Worm (Caenorhabditis elegans): ENCODE data around the gene dnj-8.

The dnj-8 gene

ce11 chrII:6630811-6631210 lies 32.9 kb upstream of the dnj-8 start, which contains the start of gene T19D12.4:
Gene T19D12.4, plus strand, starts transcription at chrII:6631105.
- TF ChIP-seq ceh-28 (tag; optimal IDR thresholded peaks at IDR 0.05) (no peak), mxl-2 (GFP tag; conservative IDR thresholded peaks at IDR 0.05) (no peak), nhr-6 (tag; optimal IDR thresholded peaks at IDR 0.05) (peak; percentile 27), pqm-1 (tag; optimal IDR thresholded peaks at IDR 0.05) (peak; percentile 60), hlh-11 (tag; optimal IDR thresholded peaks at IDR 0.05) (no peak), dmd-9 (GFP tag; IDR thresholded peaks at IDR 0.05) (no peak), nhr-10 (tag; optimal IDR thresholded peaks at IDR 0.05) (no peak), hlh-30 (tag; optimal IDR thresholded peaks at IDR 0.05; ENCODE audit: insufficient read depth) (no peak), Y5F2A.4 (GFP tag; optimal IDR thresholded peaks at IDR 0.05) (no peak), aly-2 (tag; optimal IDR thresholded peaks at IDR 0.05) (no peak), F26F4.8 (GFP tag; conservative IDR thresholded peaks at IDR 0.05) (no peak), dmd-6 (GFP tag; IDR thresholded peaks at IDR 0.05) (0 out of 2 replicates have a peak, but pooled peaks have one; percentile 10), mdl-1 (tag; optimal IDR thresholded peaks at IDR 0.05) (no peak), R02D3.7 (tag; optimal IDR thresholded peaks at IDR 0.05) (no peak), dmd-8 (GFP tag; IDR thresholded peaks at IDR 0.05) (no peak), dve-1 (tag; optimal IDR thresholded peaks at IDR 0.05; ENCODE audit: insufficient read depth) (no peak), ZK337.2 (GFP tag; IDR thresholded peaks at IDR 0.05) (no peak), nhr-48 (tag; optimal IDR thresholded peaks at IDR 0.05) (no peak), fkh-10 (GFP tag; optimal IDR thresholded peaks at IDR 0.05) (no peak), Y48G9A.11 (GFP tag; IDR thresholded peaks at IDR 0.05) (no peak), spr-1 (tag; optimal IDR thresholded peaks at IDR 0.05) (no peak), duxl-1 (tag; optimal IDR thresholded peaks at IDR 0.05; ENCODE audit: poor library complexity) (no peak), T26A8.4 (GFP tag; IDR thresholded peaks at IDR 0.05) (no peak)

ce11 chrII:6629775-6630174 lies 31.9 kb upstream of the dnj-8 start:
- TF ChIP-seq T20F7.1 (GFP tag; optimal IDR thresholded peaks at IDR 0.05) (peak; percentile 26), dmd-6 (GFP tag; IDR thresholded peaks at IDR 0.05) (peak; percentile 35; the same call in 1 of the 2 replicates), spr-3 (GFP tag; optimal IDR thresholded peaks at IDR 0.05) (no peak), pqm-1 (tag; optimal IDR thresholded peaks at IDR 0.05) (peak; percentile 59), nhr-28 (tag; optimal IDR thresholded peaks at IDR 0.05) (peak; percentile 52), nhr-237 (tag; optimal IDR thresholded peaks at IDR 0.05) (no peak), daf-16 (GFP tag; optimal IDR thresholded peaks at IDR 0.05) (no peak), daf-16 (tag; optimal IDR thresholded peaks at IDR 0.05) (peak; percentile 1), rbr-2 (tag; optimal IDR thresholded peaks at IDR 0.05) (no peak)

ce11 chrII:6628397-6628796 lies 30.5 kb upstream of the dnj-8 start:
- TF ChIP-seq nhr-25 (tag; optimal IDR thresholded peaks at IDR 0.05; ENCODE audit: borderline replicate concordance, insufficient read depth) (no peak), lin-29 (GFP tag; IDR thresholded peaks at IDR 0.05) (no peak), ama-1 (optimal IDR thresholded peaks at IDR 0.05) (no peak), ceh-20 (GFP tag; IDR thresholded peaks at IDR 0.05) (no peak), pqm-1 (tag; optimal IDR thresholded peaks at IDR 0.05) (peak; percentile 83), dve-1 (tag; optimal IDR thresholded peaks at IDR 0.05; ENCODE audit: insufficient read depth) (peak; percentile 5), mes-2 (tag; optimal IDR thresholded peaks at IDR 0.05; ENCODE audit: poor library complexity, severe bottlenecking) (no peak), daf-19 (GFP tag; conservative IDR thresholded peaks at IDR 0.05) (no peak), nhr-28 (tag; optimal IDR thresholded peaks at IDR 0.05) (peak; percentile 42), nhr-237 (tag; optimal IDR thresholded peaks at IDR 0.05) (no peak), dpl-1 (GFP tag; optimal IDR thresholded peaks at IDR 0.05) (no peak), php-3 (GFP tag; IDR thresholded peaks at IDR 0.05) (0 out of 2 replicates have a peak, but pooled peaks have one; percentile 25), D1046.2 (GFP tag; IDR thresholded peaks at IDR 0.05) (no peak), tra-1 (GFP tag; IDR thresholded peaks at IDR 0.05) (no peak), ceh-32 (tag; optimal IDR thresholded peaks at IDR 0.05; ENCODE audit: poor library complexity) (no peak), nhr-6 (tag; optimal IDR thresholded peaks at IDR 0.05) (no peak), mdl-1 (tag; optimal IDR thresholded peaks at IDR 0.05) (no peak), Y105C5A.15 (GFP tag; IDR thresholded peaks at IDR 0.05) (no peak), unc-39 (tag; optimal IDR thresholded peaks at IDR 0.05) (no peak)
